Worm (Caenorhabditis elegans): ENCODE data around the gene srxa-7.

- TF ChIP-seq ces-1 (GFP tag; optimal IDR thresholded peaks at IDR 0.05) = no peak
- no peak for TF ChIP-seq unc-62 (GFP tag; optimal IDR thresholded peaks at IDR 0.05 in 1 of 2)
- no peak for TF ChIP-seq unc-62 (tag; optimal IDR thresholded peaks at IDR 0.05)
- TF ChIP-seq nhr-6 (tag; optimal IDR thresholded peaks at IDR 0.05) = no peak
- no peak for TF ChIP-seq mxl-2 (GFP tag; conservative IDR thresholded peaks at IDR 0.05)
- TF ChIP-seq D1046.2 (GFP tag; IDR thresholded peaks at IDR 0.05) = no peak
- no peak for TF ChIP-seq fkh-10 (GFP tag; optimal IDR thresholded peaks at IDR 0.05)
- TF ChIP-seq unc-130 (GFP tag; optimal IDR thresholded peaks at IDR 0.05) = no peak
These were observed 14.8 kb downstream of the srxa-7 start for ce11 chrV:16322155-16322554.
